Fruit fly (Drosophila melanogaster): Measurements from ENCODE around the gene MSBP.

MSBP gene

dm6 chrX:15875569-15875968, 14.3 kb downstream of the MSBP start:
- TF ChIP-seq Jra (GFP tag; optimal IDR thresholded peaks at IDR 0.05) (no peak), br (GFP tag; optimal IDR thresholded peaks at IDR 0.05) (no peak), tai (GFP tag; optimal IDR thresholded peaks at IDR 0.05) (no peak), Dfd (GFP tag; optimal IDR thresholded peaks at IDR 0.05) (no peak), psq (GFP tag; optimal IDR thresholded peaks at IDR 0.05) (no peak), lola (GFP tag; optimal IDR thresholded peaks at IDR 0.05) (no peak), N (GFP tag; optimal IDR thresholded peaks at IDR 0.05) (no peak), sv (GFP tag; optimal IDR thresholded peaks at IDR 0.05) (no peak), Hnf4 (GFP tag; optimal IDR thresholded peaks at IDR 0.05) (no peak), pan (optimal IDR thresholded peaks at IDR 0.05) (no peak), sage (GFP tag; optimal IDR thresholded peaks at IDR 0.05) (no peak), foxo (GFP tag; optimal IDR thresholded peaks at IDR 0.05) (no peak), Abd-B (GFP tag; optimal IDR thresholded peaks at IDR 0.05) (no peak), CG32264 (GFP tag; optimal IDR thresholded peaks at IDR 0.05) (no peak), CrebA (GFP tag; optimal IDR thresholded peaks at IDR 0.05; ENCODE audit: borderline replicate concordance) (no peak), HLH106 (tag; optimal IDR thresholded peaks at IDR 0.05) (no peak)

dm6 chrX:15874437-15874836, 15.5 kb downstream of the MSBP start:
- TF ChIP-seq psq (GFP tag; optimal IDR thresholded peaks at IDR 0.05) (no peak), Jra (GFP tag; optimal IDR thresholded peaks at IDR 0.05) (no peak), dmrt93B (GFP tag; optimal IDR thresholded peaks at IDR 0.05) (no peak), GATAd (GFP tag; optimal IDR thresholded peaks at IDR 0.05) (no peak)

dm6 chrX:15870777-15871757, 18.8 kb downstream of the MSBP start:
- TF ChIP-seq psq (GFP tag; optimal IDR thresholded peaks at IDR 0.05) (peak; percentile 21), foxo (GFP tag; optimal IDR thresholded peaks at IDR 0.05) (no peak), CG9705 (GFP tag; optimal IDR thresholded peaks at IDR 0.05) (peak; percentile 43), HLH106 (tag; optimal IDR thresholded peaks at IDR 0.05) (no peak), OdsH (GFP tag; optimal IDR thresholded peaks at IDR 0.05) (peak; percentile 27), sv (GFP tag; optimal IDR thresholded peaks at IDR 0.05) (peak; percentile 23), Hr83 (GFP tag; optimal IDR thresholded peaks at IDR 0.05; ENCODE audit: poor library complexity, severe bottlenecking) (peak; percentile 27), Jra (GFP tag; optimal IDR thresholded peaks at IDR 0.05) (peak; percentile 44)

dm6 chrX:15869843-15870242, 20.1 kb downstream of the MSBP start, which contains the start of gene CG16952:
Gene CG16952, plus strand, starts transcription at chrX:15870183.
- TF ChIP-seq usp (GFP tag; optimal IDR thresholded peaks at IDR 0.05) = no peak
- TF ChIP-seq Rel (GFP tag; optimal IDR thresholded peaks at IDR 0.05) = no peak
- TF ChIP-seq Rel (tag; optimal IDR thresholded peaks at IDR 0.05) = peak; percentile 19
- TF ChIP-seq OdsH (GFP tag; optimal IDR thresholded peaks at IDR 0.05) = no peak
- peak; percentile 2 for TF ChIP-seq fru (GFP tag; optimal IDR thresholded peaks at IDR 0.05)
- no peak for TF ChIP-seq HLH106 (tag; optimal IDR thresholded peaks at IDR 0.05)
- no peak for TF ChIP-seq pan (optimal IDR thresholded peaks at IDR 0.05)
- no peak for TF ChIP-seq Myc (optimal IDR thresholded peaks at IDR 0.05)
- TF ChIP-seq CG32264 (GFP tag; optimal IDR thresholded peaks at IDR 0.05) = no peak
- TF ChIP-seq Hr83 (GFP tag; optimal IDR thresholded peaks at IDR 0.05; ENCODE audit: poor library complexity, severe bottlenecking) = no peak
- TF ChIP-seq Abd-B (GFP tag; optimal IDR thresholded peaks at IDR 0.05) = no peak
- no peak for TF ChIP-seq CrebA (GFP tag; optimal IDR thresholded peaks at IDR 0.05; ENCODE audit: borderline replicate concordance)
- TF ChIP-seq Mio (GFP tag; optimal IDR thresholded peaks at IDR 0.05) = no peak
- no peak for TF ChIP-seq Hr78 (GFP tag; optimal IDR thresholded peaks at IDR 0.05)
- TF ChIP-seq Hnf4 (GFP tag; optimal IDR thresholded peaks at IDR 0.05) = no peak
- no peak for TF ChIP-seq sage (GFP tag; optimal IDR thresholded peaks at IDR 0.05)
- TF ChIP-seq foxo (GFP tag; optimal IDR thresholded peaks at IDR 0.05) = peak in 1 of 2 experiments; percentile 9
- no peak for TF ChIP-seq dsf (GFP tag; optimal IDR thresholded peaks at IDR 0.05; ENCODE audit: borderline replicate concordance)
- TF ChIP-seq Jra (GFP tag; optimal IDR thresholded peaks at IDR 0.05) = no peak
- TF ChIP-seq N (GFP tag; optimal IDR thresholded peaks at IDR 0.05) = peak; percentile 65
- TF ChIP-seq Dfd (GFP tag; optimal IDR thresholded peaks at IDR 0.05) = no peak

- no peak for TF ChIP-seq sage (GFP tag; optimal IDR thresholded peaks at IDR 0.05)
- TF ChIP-seq foxo (GFP tag; optimal IDR thresholded peaks at IDR 0.05) = no peak
- TF ChIP-seq GATAd (GFP tag; optimal IDR thresholded peaks at IDR 0.05) = no peak
- no peak for TF ChIP-seq CG32264 (GFP tag; optimal IDR thresholded peaks at IDR 0.05)
- TF ChIP-seq usp (GFP tag; optimal IDR thresholded peaks at IDR 0.05) = no peak
- TF ChIP-seq pan (optimal IDR thresholded peaks at IDR 0.05) = no peak
Observed at dm6 chrX:15868781-15869180, 21.1 kb downstream of the MSBP start.
